Fruit fly (Drosophila melanogaster): ENCODE results near the gene Scsalpha2.

Scsalpha2 gene

DNA sequence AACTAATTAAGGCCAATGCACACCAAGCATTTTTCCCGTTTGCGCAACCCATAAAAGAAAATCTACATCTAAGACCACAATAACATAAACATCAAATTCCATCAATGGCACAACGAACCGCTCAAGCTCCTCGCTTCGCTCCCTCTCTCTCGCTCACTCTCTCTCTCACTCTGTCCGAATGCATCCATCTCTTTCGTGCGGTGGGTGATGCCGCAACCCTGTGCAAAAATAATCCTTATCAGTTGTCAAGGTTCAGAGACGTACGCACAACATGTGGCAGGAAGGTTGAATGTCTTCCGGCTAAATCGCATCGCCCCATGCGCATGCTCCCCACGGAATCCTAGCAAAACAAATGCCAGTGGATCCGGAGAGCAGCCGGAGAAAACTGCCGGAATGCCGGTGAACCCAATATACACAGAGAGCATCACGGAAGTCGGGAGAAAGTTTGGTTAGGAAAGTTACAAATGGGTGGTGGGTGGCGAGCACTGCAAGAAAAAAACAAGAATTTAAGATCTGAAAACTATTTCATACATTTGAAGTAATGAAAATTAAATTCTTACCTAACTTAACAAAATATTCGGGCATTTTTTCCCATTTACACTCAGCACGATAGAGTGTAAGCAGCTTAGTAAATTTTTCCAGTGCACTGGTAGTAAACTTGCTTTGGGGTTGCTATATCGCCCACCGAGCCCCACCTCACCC is 36.0 kb upstream of the Scsalpha2 start (continued):
- TF ChIP-seq sug (tag; optimal IDR thresholded peaks at IDR 0.05): peak; percentile 87
- TF ChIP-seq Sry-δ (GFP tag; optimal IDR thresholded peaks at IDR 0.05): peak; percentile 53
- peak; percentile 95 for TF ChIP-seq H2.0 (GFP tag; IDR thresholded peaks at IDR 0.05)
- peak; percentile 85 for TF ChIP-seq ara (GFP tag; IDR thresholded peaks at IDR 0.05)
- peak; percentile 93 for TF ChIP-seq E2f1 (GFP tag; IDR thresholded peaks at IDR 0.05)
- peak; percentile 95 for TF ChIP-seq esg (GFP tag; conservative IDR thresholded peaks at IDR 0.05)
- TF ChIP-seq CG2678 (tag; optimal IDR thresholded peaks at IDR 0.05): peak; percentile 96
- peak; percentile 90 for TF ChIP-seq CG7357 (GFP tag; IDR thresholded peaks at IDR 0.05)
- TF ChIP-seq CG10321 (GFP tag; IDR thresholded peaks at IDR 0.05): peak; percentile 72
- TF ChIP-seq Pdp1 (GFP tag; optimal IDR thresholded peaks at IDR 0.05): peak; percentile 65 to 91
- TF ChIP-seq Gsc (GFP tag; IDR thresholded peaks at IDR 0.05): peak; percentile 72
- TF ChIP-seq CG11247 (GFP tag; IDR thresholded peaks at IDR 0.05): peak; percentile 94
- peak; percentile 74 for TF ChIP-seq Nf-YB (GFP tag; optimal IDR thresholded peaks at IDR 0.05)
- peak in 1 of 2 experiments; percentile 81 for TF ChIP-seq Eip74EF (GFP tag; optimal IDR thresholded peaks at IDR 0.05)
- TF ChIP-seq lov (optimal IDR thresholded peaks at IDR 0.05): no peak
- peak; percentile 64; the same call in 2 of the 3 replicates for TF ChIP-seq lov (GFP tag; IDR thresholded peaks at IDR 0.05)
- TF ChIP-seq CG11085 (GFP tag; IDR thresholded peaks at IDR 0.05): peak; percentile 92
- TF ChIP-seq tna (GFP tag; IDR thresholded peaks at IDR 0.05; ENCODE audit: partially characterized antibody): no peak
- TF ChIP-seq CG4328 (GFP tag; optimal IDR thresholded peaks at IDR 0.05): peak; percentile 80
- TF ChIP-seq CG16815 (GFP tag; optimal IDR thresholded peaks at IDR 0.05): peak; percentile 80
- TF ChIP-seq CG8924 (tag; optimal IDR thresholded peaks at IDR 0.05): peak; percentile 93
- peak; percentile 80 for TF ChIP-seq CG33213 (GFP tag; optimal IDR thresholded peaks at IDR 0.05)
- peak; percentile 61 for TF ChIP-seq YL-1 (GFP tag; optimal IDR thresholded peaks at IDR 0.05)
- TF ChIP-seq Mad (GFP tag; optimal IDR thresholded peaks at IDR 0.05): peak; percentile 73
- peak; percentile 89 for TF ChIP-seq CG31365 (tag; optimal IDR thresholded peaks at IDR 0.05)
- TF ChIP-seq MESR4 (GFP tag; optimal IDR thresholded peaks at IDR 0.05): peak; percentile 33
- TF ChIP-seq Lim3 (GFP tag; IDR thresholded peaks at IDR 0.05): peak; percentile 85
- peak; percentile 98 for TF ChIP-seq CG12769 (tag; optimal IDR thresholded peaks at IDR 0.05)
- TF ChIP-seq B-H1 (GFP tag; IDR thresholded peaks at IDR 0.05): peak; percentile 93
- TF ChIP-seq CG1603 (tag; optimal IDR thresholded peaks at IDR 0.05): peak; percentile 94
- TF ChIP-seq odd (GFP tag; optimal IDR thresholded peaks at IDR 0.05): peak; percentile 90
- peak; percentile 97 for TF ChIP-seq ci (GFP tag; IDR thresholded peaks at IDR 0.05)
- peak; percentile 93 for TF ChIP-seq CG18619 (GFP tag; optimal IDR thresholded peaks at IDR 0.05)
- peak; percentile 88 for TF ChIP-seq Hsf (GFP tag; optimal IDR thresholded peaks at IDR 0.05)
- peak; percentile 96 for TF ChIP-seq CG17359 (tag; optimal IDR thresholded peaks at IDR 0.05)
- peak; percentile 92 for TF ChIP-seq CG31441 (GFP tag; IDR thresholded peaks at IDR 0.05)
- peak; percentile 65 for TF ChIP-seq CG3163 (GFP tag; optimal IDR thresholded peaks at IDR 0.05)
- no peak for TF ChIP-seq hth (optimal IDR thresholded peaks at IDR 0.05)
- peak; percentile 97 for TF ChIP-seq Dbx (GFP tag; IDR thresholded peaks at IDR 0.05)
- TF ChIP-seq CG15479 (GFP tag; optimal IDR thresholded peaks at IDR 0.05): no peak
- peak; percentile 96 for TF ChIP-seq CG9932 (GFP tag; IDR thresholded peaks at IDR 0.05)
- TF ChIP-seq Asciz (GFP tag; optimal IDR thresholded peaks at IDR 0.05): peak; percentile 93
- TF ChIP-seq bab2 (GFP tag; optimal IDR thresholded peaks at IDR 0.05): peak; percentile 84
- peak; percentile 39 for TF ChIP-seq CG7271 (tag; optimal IDR thresholded peaks at IDR 0.05)
- TF ChIP-seq CG4404 (GFP tag; IDR thresholded peaks at IDR 0.05): peak; percentile 82
- peak; percentile 73 for TF ChIP-seq Nf-YC (tag; optimal IDR thresholded peaks at IDR 0.05)
- TF ChIP-seq Med (GFP tag): peak; percentile 99
- TF ChIP-seq Spps (tag; optimal IDR thresholded peaks at IDR 0.05): peak; percentile 61
- TF ChIP-seq CG6654 (GFP tag; optimal IDR thresholded peaks at IDR 0.05): peak; percentile 80
- TF ChIP-seq CG3995 (GFP tag; optimal IDR thresholded peaks at IDR 0.05): peak; percentile 51

All from whole organism, embryonic.